Fruit fly (Drosophila melanogaster) whole organism, embryonic: ENCODE measurements around the gene CG16753.
A peak's percentile ranks its signal among the peaks of the same experiment; 100 is the strongest.

Source experiments
- Aef1 ChIP-seq: fragments of 200-800 bp; sonication (Bioruptor generic); IDR thresholded peaks from 3 replicates; pipeline ENCODE4 v1.3.6; 2022; ENCODE audit warnings: missing biosample characterization, missing genetic modification characterization
- CG11093 ChIP-seq: fragments of 200-800 bp; sonication (Bioruptor generic); IDR thresholded peaks from 3 replicates; pipeline ENCODE4 v1.3.6; 2022; ENCODE audit warnings: missing biosample characterization, missing genetic modification characterization
- CG11696 ChIP-seq: fragments of 200-800 bp; sonication (Bioruptor generic); IDR thresholded peaks from 2 replicates; pipeline ENCODE4 v1.3.6; 2022; ENCODE audit warnings: missing biosample characterization, missing genetic modification characterization
- CG12299 ChIP-seq: fragments of 200-800 bp; sonication (Bioruptor generic); optimal IDR thresholded peaks from 2 replicates; lab custom pipeline; 2018; ENCODE audit warnings: missing biosample characterization, mild to moderate bottlenecking, missing genetic modification characterization
- CG13424 ChIP-seq: fragments of 200-800 bp; sonication (Bioruptor generic); optimal IDR thresholded peaks from 2 replicates; lab custom pipeline; 2019; ENCODE audit warnings: missing biosample characterization, mild to moderate bottlenecking, missing genetic modification characterization, moderate library complexity
- CG15601 ChIP-seq: fragments of 200-800 bp; sonication (Bioruptor generic); optimal IDR thresholded peaks from 3 replicates; lab custom pipeline; 2019; ENCODE audit warnings: missing biosample characterization, mild to moderate bottlenecking, missing genetic modification characterization, moderate library complexity
- CG1603 ChIP-seq: fragments of 200-800 bp; sonication (Bioruptor generic); optimal IDR thresholded peaks from 2 replicates; lab custom pipeline; 2019; ENCODE audit warnings: missing biosample characterization, mild to moderate bottlenecking, missing genetic modification characterization, moderate library complexity
- CG17385 ChIP-seq: fragments of 200-800 bp; sonication (Bioruptor generic); optimal IDR thresholded peaks from 3 replicates; lab custom pipeline; 2018; ENCODE audit warnings: missing biosample characterization, mild to moderate bottlenecking, missing genetic modification characterization
- CG2120 ChIP-seq: fragments of 200-800 bp; sonication (Bioruptor generic); optimal IDR thresholded peaks from 3 replicates; lab custom pipeline; 2016; ENCODE audit warnings: missing biosample characterization, missing genetic modification characterization
- CG4424 ChIP-seq: fragments of 200-800 bp; sonication (Bioruptor generic); optimal IDR thresholded peaks from 3 replicates; lab custom pipeline; 2016; ENCODE audit warnings: missing biosample characterization, missing genetic modification characterization
- CG4730 ChIP-seq: fragments of 200-800 bp; sonication (Bioruptor generic); IDR thresholded peaks from 2 replicates; pipeline ENCODE4 v1.3.6; 2022; ENCODE audit warnings: missing biosample characterization, missing genetic modification characterization
- CG5953 ChIP-seq: fragments of 200-800 bp; sonication (Bioruptor generic); IDR thresholded peaks from 2 replicates; pipeline ENCODE4 v1.3.6; 2022; ENCODE audit warnings: missing biosample characterization, missing genetic modification characterization
- CG7786 ChIP-seq: fragments of 200-800 bp; sonication (Bioruptor generic); optimal IDR thresholded peaks from 2 replicates; lab custom pipeline; 2016; ENCODE audit warnings: missing biosample characterization, missing genetic modification characterization
- CG7987 ChIP-seq: fragments of 200-800 bp; sonication (Bioruptor generic); optimal IDR thresholded peaks from 2 replicates; lab custom pipeline; 2018; ENCODE audit warnings: missing biosample characterization, mild to moderate bottlenecking, missing genetic modification characterization, moderate library complexity
- CG8290 ChIP-seq, 3 experiments: fragments of 200-800 bp; sonication (Bioruptor generic); optimal IDR thresholded peaks; 2 replicates each; lab custom pipeline; 2016 to 2019; ENCODE audit warnings: missing biosample characterization in 3 of 3, missing genetic modification characterization in 3 of 3, mild to moderate bottlenecking in 2 of 3, moderate library complexity in 1 of 3
- CG8765 ChIP-seq: fragments of 200-800 bp; sonication (Bioruptor generic); IDR thresholded peaks from 2 replicates; pipeline ENCODE4 v1.3.6; 2022; ENCODE audit warnings: missing biosample characterization, missing genetic modification characterization
- CkIIα-i1 ChIP-seq: fragments of 200-800 bp; sonication (Bioruptor generic); IDR thresholded peaks from 2 replicates; pipeline ENCODE4 v1.3.6; 2022; ENCODE audit warnings: missing biosample characterization, missing genetic modification characterization
- CrebB ChIP-seq: fragments of 200-800 bp; sonication (Bioruptor generic); optimal IDR thresholded peaks from 3 replicates; lab custom pipeline; 2018; ENCODE audit warnings: missing biosample characterization, mild to moderate bottlenecking, missing genetic modification characterization
- Ets65A ChIP-seq: fragments of 200-800 bp; sonication (Bioruptor generic); peaks from one replicate; lab custom pipeline; 2016; ENCODE audit warnings: missing biosample characterization, missing genetic modification characterization
- H2.0 ChIP-seq: fragments of 200-800 bp; sonication (Bioruptor generic); IDR thresholded peaks from 2 replicates; pipeline ENCODE4 v1.3.6; 2022; ENCODE audit warnings: missing biosample characterization, missing genetic modification characterization
- HLH3B ChIP-seq: fragments of 200-800 bp; sonication (Bioruptor generic); IDR thresholded peaks from 2 replicates; pipeline ENCODE4 v1.3.6; 2022; ENCODE audit warnings: missing biosample characterization, missing genetic modification characterization
- HLH4C ChIP-seq: fragments of 200-800 bp; sonication (Bioruptor generic); IDR thresholded peaks from 3 replicates; pipeline ENCODE4 v1.3.6; 2022; ENCODE audit warnings: missing biosample characterization, missing genetic modification characterization; ENCODE audit not compliant: partially characterized antibody
- Hand ChIP-seq: fragments of 200-800 bp; sonication (Bioruptor generic); optimal IDR thresholded peaks from 2 replicates; lab custom pipeline; 2017; ENCODE audit warnings: mild to moderate bottlenecking, missing biosample characterization, missing genetic modification reagents, missing genetic modification characterization
- Hr39 ChIP-seq: fragments of >200 bp; optimal IDR thresholded peaks from 2 replicates; lab custom pipeline; 2017
- Hr51 ChIP-seq, 2 experiments: fragments of 200-800 bp; sonication (Bioruptor generic); optimal IDR thresholded peaks; 2 replicates in 1 of 2; 3 replicates in 1 of 2; lab custom pipeline; 2016 to 2018; ENCODE audit warnings: missing biosample characterization in 2 of 2, missing genetic modification characterization in 2 of 2, mild to moderate bottlenecking in 1 of 2, moderate library complexity in 1 of 2
- Hsf ChIP-seq: fragments of 200-800 bp; sonication (Bioruptor generic); optimal IDR thresholded peaks from 3 replicates; lab custom pipeline; 2016; ENCODE audit warnings: missing biosample characterization, missing genetic modification characterization
- Mad ChIP-seq: fragments of 200-800 bp; sonication (Bioruptor generic); optimal IDR thresholded peaks from 2 replicates; lab custom pipeline; 2016; ENCODE audit warnings: missing biosample characterization, missing genetic modification characterization
- Meics ChIP-seq: fragments of 200-800 bp; sonication (Bioruptor generic); optimal IDR thresholded peaks from 2 replicates; lab custom pipeline; 2017; ENCODE audit warnings: missing biosample characterization, mild to moderate bottlenecking, missing genetic modification characterization
- NFAT ChIP-seq: fragments of 200-800 bp; sonication (Bioruptor generic); IDR thresholded peaks from 2 replicates; pipeline ENCODE4 v1.3.6; 2022; ENCODE audit warnings: missing biosample characterization, missing genetic modification characterization
- Oaz ChIP-seq: fragments of 200-800 bp; sonication (Bioruptor generic); IDR thresholded peaks from 2 replicates; pipeline ENCODE4 v1.3.6; 2022; ENCODE audit warnings: missing biosample characterization, missing genetic modification characterization
- Opbp ChIP-seq: fragments of 200-800 bp; sonication (Bioruptor generic); IDR thresholded peaks from 3 replicates; pipeline ENCODE4 v1.3.6; 2022; ENCODE audit warnings: missing biosample characterization, missing genetic modification characterization; ENCODE audit not compliant: partially characterized antibody
- Taf1 ChIP-seq: fragments of 200-800 bp; sonication (Bioruptor generic); IDR thresholded peaks from 2 replicates; pipeline ENCODE4 v1.3.6; 2022; ENCODE audit warnings: missing biosample characterization, missing genetic modification characterization
- Tbp ChIP-seq: fragments of >200 bp; optimal IDR thresholded peaks from 2 replicates; lab custom pipeline; 2018; ENCODE audit warnings: missing biosample characterization, missing genetic modification characterization
- amos ChIP-seq: fragments of 200-800 bp; sonication (Bioruptor generic); IDR thresholded peaks from 2 replicates; pipeline ENCODE4 v1.3.6; 2022; ENCODE audit warnings: missing biosample characterization, missing genetic modification characterization; ENCODE audit not compliant: partially characterized antibody
- az2 ChIP-seq: fragments of 200-800 bp; sonication (Bioruptor generic); optimal IDR thresholded peaks from 3 replicates; lab custom pipeline; 2016; ENCODE audit warnings: missing biosample characterization, missing genetic modification characterization
- bbx ChIP-seq: fragments of 200-800 bp; sonication (Bioruptor generic); IDR thresholded peaks from 2 replicates; pipeline ENCODE4 v1.3.6; 2022; ENCODE audit warnings: missing biosample characterization, missing genetic modification characterization; ENCODE audit not compliant: partially characterized antibody
- chn ChIP-seq: fragments of 200-800 bp; sonication (Bioruptor generic); optimal IDR thresholded peaks from 2 replicates; lab custom pipeline; 2016; ENCODE audit warnings: missing biosample characterization, missing genetic modification characterization
- dan ChIP-seq: fragments of 200-800 bp; sonication (Bioruptor generic); IDR thresholded peaks from 2 replicates; pipeline ENCODE4 v1.3.6; 2022; ENCODE audit warnings: missing biosample characterization, missing genetic modification characterization
- dati ChIP-seq: fragments of 200-800 bp; sonication (Bioruptor generic); IDR thresholded peaks from 2 replicates; pipeline ENCODE4 v1.3.6; 2022; ENCODE audit warnings: missing biosample characterization, missing genetic modification characterization
- gce ChIP-seq: fragments of 200-800 bp; sonication (Bioruptor generic); IDR thresholded peaks from 3 replicates; pipeline ENCODE4 v1.3.6; 2022; ENCODE audit warnings: missing biosample characterization, missing genetic modification characterization
- hth ChIP-seq: fragments of >200 bp; optimal IDR thresholded peaks from 2 replicates; lab custom pipeline; 2017; ENCODE audit warnings: inconsistent platforms
- oc ChIP-seq: fragments of 200-800 bp; sonication (Bioruptor generic); optimal IDR thresholded peaks from 2 replicates; lab custom pipeline; 2018; ENCODE audit warnings: missing biosample characterization, mild to moderate bottlenecking, missing genetic modification characterization, moderate library complexity
- pan ChIP-seq, 4 experiments: fragments of >200 bp in 3 of 4; fragments of 200-800 bp in 1 of 4; sonication (Bioruptor generic) in 1 of 4; optimal IDR thresholded peaks in 3 of 4; IDR thresholded peaks in 1 of 4; 2 replicates each; pipeline versions ENCODE4 v1.3.6 to Lab custom; 2017 to 2022; ENCODE audit warnings: missing biosample characterization in 2 of 4, missing genetic modification characterization in 2 of 4, mixed read lengths in 1 of 4
- pho ChIP-seq: fragments of 200-800 bp; sonication (Bioruptor generic); optimal IDR thresholded peaks from 2 replicates; lab custom pipeline; 2016; ENCODE audit warnings: missing biosample characterization, missing genetic modification characterization
- pnt ChIP-seq: fragments of 200-800 bp; sonication (Bioruptor generic); optimal IDR thresholded peaks from 3 replicates; lab custom pipeline; 2016; ENCODE audit warnings: missing biosample characterization, missing genetic modification characterization
- sob ChIP-seq: fragments of 200-800 bp; sonication (Bioruptor generic); IDR thresholded peaks from 2 replicates; pipeline ENCODE4 v1.3.6; 2022; ENCODE audit warnings: missing biosample characterization, missing genetic modification characterization
- stc ChIP-seq: fragments of 200-800 bp; sonication (Bioruptor generic); IDR thresholded peaks from 2 replicates; pipeline ENCODE4 v1.3.6; 2022; ENCODE audit warnings: missing biosample characterization, missing genetic modification characterization
- stwl ChIP-seq: fragments of 200-800 bp; sonication (Bioruptor generic); optimal IDR thresholded peaks from 3 replicates; lab custom pipeline; 2018; ENCODE audit warnings: missing biosample characterization, mild to moderate bottlenecking, missing genetic modification characterization, moderate library complexity
- ttk ChIP-seq: fragments of 200-800 bp; sonication (Bioruptor generic); IDR thresholded peaks from 2 replicates; pipeline ENCODE4 v2.1.2; 2022; ENCODE audit warnings: missing biosample characterization, missing genetic modification characterization
- z ChIP-seq: fragments of 200-800 bp; sonication (Bioruptor generic); IDR thresholded peaks from 3 replicates; pipeline ENCODE4 v1.3.6; 2022; ENCODE audit warnings: missing biosample characterization, missing genetic modification characterization

CG16753 gene

dm6 chr3L:3037822-3038563, 16.9 kb upstream of the CG16753 start (continued):
- TF ChIP-seq gce (GFP tag; lab: Robert Waterston, UW) (peak; percentile 18; the same call in 1 of the 3 replicates), CG5953 (GFP tag; lab: Robert Waterston, UW) (no peak), CG4730 (GFP tag; lab: Robert Waterston, UW) (no peak), az2 (no peak), NFAT (GFP tag; lab: Robert Waterston, UW) (no peak), Taf1 (GFP tag; lab: Robert Waterston, UW) (no peak), dati (GFP tag; lab: Robert Waterston, UW) (no peak), Opbp (GFP tag; lab: Robert Waterston, UW) (0 out of 3 replicates have a peak, but pooled peaks have one; percentile 56), CG8765 (GFP tag; lab: Robert Waterston, UW) (peak; percentile 97), amos (GFP tag; lab: Robert Waterston, UW) (peak; percentile 37), stwl (tag; lab: Kevin White, UChicago) (no peak), HLH3B (GFP tag; lab: Robert Waterston, UW) (0 out of 2 replicates have a peak, but pooled peaks have one; percentile 26), CrebB (peak; percentile 40), Mad (GFP tag; lab: Kevin White, UChicago) (no peak), pnt (no peak), CG11696 (GFP tag; lab: Robert Waterston, UW) (no peak), Oaz (GFP tag; lab: Robert Waterston, UW) (no peak), HLH4C (GFP tag; lab: Robert Waterston, UW) (no peak), CG13424 (no peak), CG4424 (GFP tag; lab: Kevin White, UChicago) (no peak), CG11093 (GFP tag; lab: Robert Waterston, UW) (no peak), z (GFP tag; lab: Robert Waterston, UW) (no peak), Aef1 (no peak; the same call in 2 of the 3 replicates), Meics (GFP tag; lab: Kevin White, UChicago) (no peak), Hand (GFP tag; lab: Kevin White, UChicago) (no peak), CG1603 (no peak), Hr51 (GFP tag; optimal IDR thresholded peaks at IDR 0.05; lab: Kevin White, UChicago) (no peak), pan (optimal IDR thresholded peaks at IDR 0.05; lab: Kevin White, UChicago) (no peak), pan (GFP tag; optimal IDR thresholded peaks at IDR 0.05 in 1 of 2, IDR thresholded peaks at IDR 0.05 in 1 of 2) (no peak), dan (GFP tag; lab: Robert Waterston, UW) (no peak), Hsf (GFP tag; lab: Kevin White, UChicago) (no peak), sob (GFP tag; lab: Robert Waterston, UW) (peak; percentile 36; the same call in 1 of the 2 replicates), bbx (no peak), pho (GFP tag; lab: Kevin White, UChicago) (no peak), CG7786 (GFP tag; lab: Kevin White, UChicago) (no peak), oc (peak; percentile 20), Tbp (GFP tag; lab: Kevin White, UChicago) (no peak), hth (lab: Kevin White, UChicago) (no peak), Hr39 (lab: Kevin White, UChicago) (no peak), chn (no peak), CG8290 (GFP tag; optimal IDR thresholded peaks at IDR 0.05; lab: Kevin White, UChicago) (no peak), CG8290 (tag; optimal IDR thresholded peaks at IDR 0.05; lab: Kevin White, UChicago) (peak in 1 of 2 experiments; percentile 14), stc (GFP tag; lab: Robert Waterston, UW) (peak; percentile 53; the same call in 1 of the 2 replicates), CkIIα-i1 (no peak), CG2120 (GFP tag; lab: Kevin White, UChicago) (no peak), CG12299 (tag; lab: Kevin White, UChicago) (no peak), Ets65A (GFP tag; lab: Kevin White, UChicago) (no peak), CG17385 (peak; percentile 4), H2.0 (GFP tag; lab: Robert Waterston, UW) (no peak), ttk (GFP tag; lab: Robert Waterston, UW) (no peak), CG7987 (GFP tag; lab: Kevin White, UChicago) (peak; percentile 21), CG15601 (tag; lab: Kevin White, UChicago) (no peak)
